Worm (Caenorhabditis elegans) whole organism, L1 larva: ENCODE results near the gene F39E9.6.

Experiments used
- ces-1 ChIP-seq: fragments of 150-350 bp; optimal IDR thresholded peaks from 2 replicates; lab custom pipeline; 2014; ENCODE audit warnings: missing biosample characterization, missing genetic modification reagents, missing genetic modification characterization
- sup-37 ChIP-seq: fragments of 200-800 bp; sonication (Bioruptor generic); optimal IDR thresholded peaks from 2 replicates; lab custom pipeline; 2018; ENCODE audit warnings: mild to moderate bottlenecking, missing genetic modification characterization, missing compliant biosample characterization
- vab-15 ChIP-seq: sonication (generic microtip); optimal IDR thresholded peaks from 2 replicates; lab custom pipeline; 2017; ENCODE audit warnings: missing genotype, mild to moderate bottlenecking, missing genetic modification characterization, missing compliant biosample characterization

DNA sequence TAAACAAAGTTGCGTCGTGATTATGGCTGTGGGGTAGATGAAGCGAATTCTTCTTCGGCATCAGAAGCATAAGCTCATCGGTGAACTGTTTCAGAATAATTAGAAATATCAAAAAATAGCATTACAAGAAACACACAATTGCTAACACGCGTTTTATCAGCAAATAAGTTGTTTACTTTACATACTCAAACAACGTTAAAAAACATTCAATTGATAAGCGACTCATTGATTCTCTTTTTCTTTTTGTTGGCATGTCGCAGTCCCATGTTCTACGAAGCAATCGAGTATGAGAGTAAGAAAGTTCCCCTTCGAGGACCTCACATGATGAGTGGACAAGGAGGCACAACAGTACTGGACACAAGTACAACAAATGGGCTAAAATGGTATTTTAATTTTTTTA is 16.7 kb downstream of the F39E9.6 start, which contains the start of gene btb-16:
- TF ChIP-seq ces-1 (GFP tag; lab: Kevin White, UChicago): no peak
- TF ChIP-seq vab-15: no peak
- TF ChIP-seq sup-37 (GFP tag; lab: Kevin White, UChicago): no peak
